Fruit fly (Drosophila melanogaster) whole organism, embryonic: ENCODE data around the gene Gr93d.
A peak's percentile ranks its signal among the peaks of the same experiment; 100 is the strongest.

Experiments used
- Blimp-1 ChIP-seq: fragments of 200-800 bp; sonication (Bioruptor generic); optimal IDR thresholded peaks from 3 replicates; lab custom pipeline; 2018; ENCODE audit warnings: missing biosample characterization, missing genetic modification characterization, mild to moderate bottlenecking, moderate library complexity, missing genetic modification reagents
- CG10565 ChIP-seq: fragments of 200-800 bp; sonication (Bioruptor generic); optimal IDR thresholded peaks from 3 replicates; lab custom pipeline; 2016; ENCODE audit warnings: missing biosample characterization, mild to moderate bottlenecking, missing genetic modification characterization
- CG10979 ChIP-seq: fragments of 200-800 bp; sonication (Bioruptor generic); optimal IDR thresholded peaks from 2 replicates; lab custom pipeline; 2018; ENCODE audit warnings: missing biosample characterization, mild to moderate bottlenecking, missing genetic modification characterization, moderate library complexity
- CG12391 ChIP-seq: fragments of 200-800 bp; sonication (Bioruptor generic); optimal IDR thresholded peaks from 3 replicates; lab custom pipeline; 2018; ENCODE audit warnings: missing biosample characterization, mild to moderate bottlenecking, missing genetic modification characterization, moderate library complexity
- CG13424 ChIP-seq: fragments of 200-800 bp; sonication (Bioruptor generic); optimal IDR thresholded peaks from 2 replicates; lab custom pipeline; 2019; ENCODE audit warnings: missing biosample characterization, mild to moderate bottlenecking, missing genetic modification characterization, moderate library complexity
- CG14050 ChIP-seq: fragments of 200-800 bp; sonication (Bioruptor generic); IDR thresholded peaks from 3 replicates; pipeline ENCODE4 v1.3.6; 2022; ENCODE audit warnings: missing biosample characterization, missing genetic modification characterization
- CG14710 ChIP-seq: fragments of 200-800 bp; sonication (Bioruptor generic); optimal IDR thresholded peaks from 3 replicates; lab custom pipeline; 2019; ENCODE audit warnings: missing biosample characterization, mild to moderate bottlenecking, missing genetic modification characterization, moderate library complexity
- CG15011 ChIP-seq: fragments of 200-800 bp; sonication (Bioruptor generic); optimal IDR thresholded peaks from 3 replicates; lab custom pipeline; 2018; ENCODE audit warnings: missing biosample characterization, mild to moderate bottlenecking, missing genetic modification characterization
- CG17361 ChIP-seq: fragments of 200-800 bp; sonication (Bioruptor generic); IDR thresholded peaks from 3 replicates; pipeline ENCODE4 v1.3.6; 2022; ENCODE audit warnings: missing biosample characterization, missing genetic modification characterization
- CG18619 ChIP-seq: fragments of 200-800 bp; sonication (Bioruptor generic); optimal IDR thresholded peaks from 3 replicates; lab custom pipeline; 2017; ENCODE audit warnings: missing biosample characterization, mild to moderate bottlenecking, missing genetic modification characterization
- CG2120 ChIP-seq: fragments of 200-800 bp; sonication (Bioruptor generic); optimal IDR thresholded peaks from 3 replicates; lab custom pipeline; 2016; ENCODE audit warnings: missing biosample characterization, missing genetic modification characterization
- CG2712 ChIP-seq: fragments of 200-800 bp; optimal IDR thresholded peaks from 3 replicates; lab custom pipeline; 2019; ENCODE audit warnings: missing biosample characterization, mild to moderate bottlenecking, missing genetic modification characterization, moderate library complexity
- CG5953 ChIP-seq: fragments of 200-800 bp; sonication (Bioruptor generic); IDR thresholded peaks from 2 replicates; pipeline ENCODE4 v1.3.6; 2022; ENCODE audit warnings: missing biosample characterization, missing genetic modification characterization
- CG6254 ChIP-seq: fragments of 200-800 bp; sonication (Bioruptor generic); optimal IDR thresholded peaks from 3 replicates; lab custom pipeline; 2017; ENCODE audit warnings: mild to moderate bottlenecking, missing biosample characterization, missing genetic modification reagents, missing genetic modification characterization
- CG8765 ChIP-seq: fragments of 200-800 bp; sonication (Bioruptor generic); IDR thresholded peaks from 2 replicates; pipeline ENCODE4 v1.3.6; 2022; ENCODE audit warnings: missing biosample characterization, missing genetic modification characterization
- CG9817 ChIP-seq: fragments of 200-800 bp; sonication (Bioruptor generic); optimal IDR thresholded peaks from 2 replicates; lab custom pipeline; 2018; ENCODE audit warnings: missing biosample characterization, mild to moderate bottlenecking, missing genetic modification characterization, moderate library complexity
- CTCF ChIP-seq: fragments of 200-800 bp; sonication (Bioruptor generic); optimal IDR thresholded peaks from 2 replicates; lab custom pipeline; 2017; ENCODE audit warnings: missing biosample characterization, mild to moderate bottlenecking, missing genetic modification characterization, moderate library complexity
- Elba2 ChIP-seq: fragments of 200-800 bp; sonication (Bioruptor generic); optimal IDR thresholded peaks from 3 replicates; lab custom pipeline; 2016; ENCODE audit warnings: missing biosample characterization, missing genetic modification characterization
- HHEX ChIP-seq: fragments of 200-800 bp; sonication (Bioruptor generic); optimal IDR thresholded peaks from 3 replicates; lab custom pipeline; 2017; ENCODE audit warnings: missing biosample characterization, mild to moderate bottlenecking, missing genetic modification characterization, missing genetic modification reagents
- HLH54F ChIP-seq: fragments of 200-800 bp; sonication (Bioruptor generic); optimal IDR thresholded peaks from 3 replicates; lab custom pipeline; 2016; ENCODE audit warnings: missing biosample characterization, missing genetic modification characterization
- HLHmδ ChIP-seq: fragments of 200-800 bp; sonication (Bioruptor generic); optimal IDR thresholded peaks from 2 replicates; lab custom pipeline; 2018; ENCODE audit warnings: missing biosample characterization, mild to moderate bottlenecking, missing genetic modification characterization, moderate library complexity
- Hr51 ChIP-seq, 2 experiments: fragments of 200-800 bp; sonication (Bioruptor generic); optimal IDR thresholded peaks; 2 replicates in 1 of 2; 3 replicates in 1 of 2; lab custom pipeline; 2016 to 2018; ENCODE audit warnings: missing biosample characterization in 2 of 2, missing genetic modification characterization in 2 of 2, mild to moderate bottlenecking in 1 of 2, moderate library complexity in 1 of 2
- Med ChIP-seq: fragments of 200-800 bp; sonication (Bioruptor generic); peaks from one replicate; lab custom pipeline; 2016; ENCODE audit warnings: missing biosample characterization, missing genetic modification characterization, mild to moderate bottlenecking, inconsistent platforms, moderate library complexity
- Mrtf ChIP-seq: fragments of 200-800 bp; sonication (Bioruptor generic); IDR thresholded peaks from 3 replicates; pipeline ENCODE4 v1.3.6; 2022; ENCODE audit warnings: missing biosample characterization, missing genetic modification characterization
- Neu2 ChIP-seq: fragments of 200-800 bp; sonication (Bioruptor generic); optimal IDR thresholded peaks from 3 replicates; lab custom pipeline; 2016; ENCODE audit warnings: missing biosample characterization, missing genetic modification characterization, borderline replicate concordance
- NfI ChIP-seq: fragments of 200-800 bp; sonication (Bioruptor generic); optimal IDR thresholded peaks from 3 replicates; lab custom pipeline; 2018; ENCODE audit warnings: missing biosample characterization, mild to moderate bottlenecking, missing genetic modification characterization, moderate library complexity
- Optix ChIP-seq: fragments of 200-800 bp; sonication (Bioruptor generic); IDR thresholded peaks from 3 replicates; pipeline ENCODE4 v1.3.6; 2022; ENCODE audit warnings: missing biosample characterization, missing genetic modification characterization
- Usf ChIP-seq: fragments of 200-800 bp; sonication (Bioruptor generic); optimal IDR thresholded peaks from 2 replicates; lab custom pipeline; 2017; ENCODE audit warnings: missing genotype, missing biosample characterization, missing genetic modification characterization
- Vsx1 ChIP-seq: fragments of 200-800 bp; sonication (Bioruptor generic); optimal IDR thresholded peaks from 2 replicates; lab custom pipeline; 2017; ENCODE audit warnings: missing biosample characterization, mild to moderate bottlenecking, missing genetic modification characterization, missing genetic modification reagents
- Xrp1 ChIP-seq: fragments of 200-800 bp; sonication (Bioruptor generic); IDR thresholded peaks from 2 replicates; pipeline ENCODE4 v1.3.6; 2022; ENCODE audit warnings: missing biosample characterization, missing genetic modification characterization
- ac ChIP-seq: fragments of 200-800 bp; sonication (Bioruptor generic); optimal IDR thresholded peaks from 3 replicates; lab custom pipeline; 2017; ENCODE audit warnings: missing biosample characterization, mild to moderate bottlenecking, missing genetic modification characterization
- az2 ChIP-seq: fragments of 200-800 bp; sonication (Bioruptor generic); optimal IDR thresholded peaks from 3 replicates; lab custom pipeline; 2016; ENCODE audit warnings: missing biosample characterization, missing genetic modification characterization
- caup ChIP-seq: fragments of 200-800 bp; sonication (Bioruptor generic); optimal IDR thresholded peaks from 3 replicates; lab custom pipeline; 2017; ENCODE audit warnings: missing biosample characterization, mild to moderate bottlenecking, missing genetic modification characterization, moderate library complexity; ENCODE audit not compliant: severe bottlenecking
- crc ChIP-seq: fragments of 200-800 bp; sonication (Bioruptor generic); optimal IDR thresholded peaks from 2 replicates; lab custom pipeline; 2016; ENCODE audit warnings: missing biosample characterization, missing genetic modification characterization
- da ChIP-seq: fragments of 200-800 bp; sonication (Bioruptor generic); optimal IDR thresholded peaks from 2 replicates; lab custom pipeline; 2016; ENCODE audit warnings: missing biosample characterization, missing genetic modification characterization
- dmrt99B ChIP-seq: fragments of 200-800 bp; sonication (Bioruptor generic); optimal IDR thresholded peaks from 2 replicates; lab custom pipeline; 2018; ENCODE audit warnings: missing biosample characterization, mild to moderate bottlenecking, missing genetic modification characterization, moderate library complexity
- grau ChIP-seq: fragments of 200-800 bp; optimal IDR thresholded peaks from 3 replicates; lab custom pipeline; 2019; ENCODE audit warnings: missing biosample characterization, mild to moderate bottlenecking, missing genetic modification characterization, moderate library complexity
- grn ChIP-seq: fragments of 200-800 bp; sonication (Bioruptor generic); optimal IDR thresholded peaks from 3 replicates; lab custom pipeline; 2017; ENCODE audit warnings: missing biosample characterization, missing genetic modification characterization
- jing ChIP-seq: fragments of 200-800 bp; sonication (Bioruptor generic); optimal IDR thresholded peaks from 2 replicates; lab custom pipeline; 2018; ENCODE audit warnings: missing biosample characterization, mild to moderate bottlenecking, missing genetic modification characterization
- maf-S ChIP-seq: fragments of 200-800 bp; sonication (Bioruptor generic); optimal IDR thresholded peaks from 2 replicates; lab custom pipeline; 2016; ENCODE audit warnings: missing biosample characterization, missing genetic modification characterization
- nom ChIP-seq: fragments of 200-800 bp; sonication (Bioruptor generic); optimal IDR thresholded peaks from 2 replicates; lab custom pipeline; 2017; ENCODE audit warnings: missing biosample characterization, missing genetic modification characterization, mild to moderate bottlenecking, moderate library complexity, missing genetic modification reagents
- oc ChIP-seq: fragments of 200-800 bp; sonication (Bioruptor generic); optimal IDR thresholded peaks from 2 replicates; lab custom pipeline; 2018; ENCODE audit warnings: missing biosample characterization, mild to moderate bottlenecking, missing genetic modification characterization, moderate library complexity
- pros ChIP-seq: fragments of 200-800 bp; sonication (Bioruptor generic); optimal IDR thresholded peaks from 3 replicates; lab custom pipeline; 2019; ENCODE audit warnings: missing biosample characterization, mild to moderate bottlenecking, missing genetic modification characterization, moderate library complexity
- ro ChIP-seq: fragments of 200-800 bp; sonication (Bioruptor generic); IDR thresholded peaks from 2 replicates; pipeline ENCODE4 v1.3.6; 2022; ENCODE audit warnings: missing biosample characterization, missing genetic modification characterization
- sim ChIP-seq: fragments of 200-800 bp; sonication (Bioruptor generic); IDR thresholded peaks from 2 replicates; pipeline ENCODE4 v1.3.6; 2022; ENCODE audit warnings: missing biosample characterization, missing genetic modification characterization
- sima ChIP-seq: fragments of 200-800 bp; sonication (Bioruptor generic); optimal IDR thresholded peaks from 2 replicates; lab custom pipeline; 2016; ENCODE audit warnings: missing biosample characterization, missing genetic modification characterization
- slp2 ChIP-seq: fragments of 200-800 bp; sonication (Bioruptor generic); optimal IDR thresholded peaks from 2 replicates; lab custom pipeline; 2016; ENCODE audit warnings: missing biosample characterization, missing genetic modification characterization
- sug ChIP-seq: fragments of 200-800 bp; optimal IDR thresholded peaks from 2 replicates; lab custom pipeline; 2019; ENCODE audit warnings: missing biosample characterization, mild to moderate bottlenecking, missing genetic modification characterization, moderate library complexity
- tin ChIP-seq: fragments of 200-800 bp; sonication (Bioruptor generic); optimal IDR thresholded peaks from 3 replicates; lab custom pipeline; 2016; ENCODE audit warnings: missing biosample characterization, missing genetic modification characterization
- unpg ChIP-seq: fragments of 200-800 bp; sonication (Bioruptor generic); optimal IDR thresholded peaks from 3 replicates; lab custom pipeline; 2018; ENCODE audit warnings: missing biosample characterization, mild to moderate bottlenecking, missing genetic modification characterization, moderate library complexity

Gr93d gene

DNA sequence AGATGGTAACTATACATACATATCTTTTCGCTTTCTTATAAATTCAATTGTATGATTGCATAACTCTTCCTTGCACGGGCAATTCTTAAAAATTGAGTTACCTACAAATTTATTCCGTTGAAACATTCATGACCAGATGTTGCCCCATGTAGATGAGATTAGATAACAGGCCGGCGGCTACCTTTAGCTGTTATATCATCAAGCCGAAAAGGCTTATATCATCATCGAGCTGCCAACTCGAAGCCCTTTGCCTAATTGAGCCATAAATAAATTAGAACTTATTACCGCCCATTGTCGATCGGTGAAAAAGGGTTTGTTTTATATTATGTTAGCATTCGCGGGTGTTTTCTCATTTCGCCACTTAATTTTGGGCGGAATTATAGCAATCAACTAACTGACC lies 6.0 kb downstream of the Gr93d start (continued):
- TF ChIP-seq sug (tag; lab: Kevin White, UChicago) = peak; percentile 58
- no peak for TF ChIP-seq HLH54F (GFP tag; lab: Kevin White, UChicago)
- TF ChIP-seq Mrtf (GFP tag; lab: Robert Waterston, UW) = no peak
- TF ChIP-seq grn = peak; percentile 83
- no peak for TF ChIP-seq Optix
- TF ChIP-seq az2 (GFP tag; lab: Kevin White, UChicago) = no peak
- no peak for TF ChIP-seq Vsx1 (GFP tag; lab: Kevin White, UChicago)
- TF ChIP-seq slp2 (GFP tag; lab: Kevin White, UChicago) = no peak
- no peak for TF ChIP-seq da (GFP tag; lab: Kevin White, UChicago)
- peak; percentile 46 for TF ChIP-seq Med (GFP tag; lab: Kevin White, UChicago)

dm6 chr3R:21839636-21840035 lies 6.8 kb downstream of the Gr93d start:
- TF ChIP-seq CG18619 (GFP tag; lab: Kevin White, UChicago) = no peak
- no peak for TF ChIP-seq maf-S (GFP tag; lab: Kevin White, UChicago)
- TF ChIP-seq oc (tag; lab: Kevin White, UChicago) = no peak
- TF ChIP-seq grau (tag; lab: Kevin White, UChicago) = peak; percentile 43
- TF ChIP-seq crc (GFP tag; lab: Kevin White, UChicago) = no peak
- no peak for TF ChIP-seq tin (GFP tag; lab: Kevin White, UChicago)
- no peak for TF ChIP-seq jing (GFP tag; lab: Kevin White, UChicago)
- peak; percentile 12; the same call in 1 of the 2 replicates for TF ChIP-seq Xrp1 (GFP tag; lab: Robert Waterston, UW)
- peak; percentile 12 for TF ChIP-seq HHEX (GFP tag; lab: Kevin White, UChicago)
- TF ChIP-seq NfI (GFP tag; lab: Kevin White, UChicago) = no peak
- no peak for TF ChIP-seq CG6254 (GFP tag; lab: Kevin White, UChicago)
- TF ChIP-seq CG2712 (tag; lab: Kevin White, UChicago) = peak; percentile 52
- peak; percentile 7 for TF ChIP-seq caup (GFP tag; lab: Kevin White, UChicago)
- no peak for TF ChIP-seq CG5953
- no peak for TF ChIP-seq CG15011
- TF ChIP-seq nom (GFP tag; lab: Kevin White, UChicago) = peak; percentile 46
- TF ChIP-seq CG2120 = no peak
- no peak for TF ChIP-seq ro (GFP tag; lab: Robert Waterston, UW)
- TF ChIP-seq CG9817 (tag; lab: Kevin White, UChicago) = no peak
- TF ChIP-seq Neu2 (GFP tag; lab: Kevin White, UChicago) = no peak
- no peak for TF ChIP-seq az2 (GFP tag; lab: Kevin White, UChicago)
- no peak for TF ChIP-seq CTCF (GFP tag; lab: Kevin White, UChicago)
- TF ChIP-seq sim (GFP tag; lab: Robert Waterston, UW) = no peak
- peak; percentile 48 for TF ChIP-seq CG10979 (tag; lab: Kevin White, UChicago)
- peak; percentile 38 for TF ChIP-seq CG12391
- peak; percentile 55 for TF ChIP-seq dmrt99B
- TF ChIP-seq ac = no peak
- TF ChIP-seq Hr51 (GFP tag; optimal IDR thresholded peaks at IDR 0.05; lab: Kevin White, UChicago) = peak in 1 of 2 experiments; percentile 73
- TF ChIP-seq Elba2 (GFP tag; lab: Kevin White, UChicago) = no peak
- TF ChIP-seq CG8765 (GFP tag; lab: Robert Waterston, UW) = no peak
- peak; percentile 54 for TF ChIP-seq Blimp-1 (GFP tag; lab: Kevin White, UChicago)
- TF ChIP-seq CG17361 (GFP tag; lab: Robert Waterston, UW) = peak; percentile 51; the same call in 1 of the 3 replicates
- peak; percentile 37 for TF ChIP-seq CG14710 (tag; lab: Kevin White, UChicago)
- no peak for TF ChIP-seq CG14050
- TF ChIP-seq CG10565 = no peak
- no peak for TF ChIP-seq pros (GFP tag; lab: Kevin White, UChicago)
- peak; percentile 36 for TF ChIP-seq unpg (GFP tag; lab: Kevin White, UChicago)
- TF ChIP-seq CG13424 (tag; lab: Kevin White, UChicago) = peak; percentile 61
- no peak for TF ChIP-seq Usf (GFP tag; lab: Kevin White, UChicago)
- no peak for TF ChIP-seq sima (GFP tag; lab: Kevin White, UChicago)
- TF ChIP-seq HLHmδ = no peak
